Fruit fly (Drosophila melanogaster) whole organism, prepupa: ENCODE results near the gene RfC38.

Experiments used
- CG10631 ChIP-seq: fragments of 200-800 bp; sonication (Bioruptor generic); optimal IDR thresholded peaks from 2 replicates; lab custom pipeline; 2016; ENCODE audit warnings: missing biosample characterization, missing genetic modification characterization
- CG11294 ChIP-seq: fragments of 200-800 bp; sonication (Bioruptor generic); IDR thresholded peaks from 2 replicates; pipeline ENCODE4 v1.3.6; 2022; ENCODE audit warnings: missing biosample characterization, missing genetic modification characterization
- CG11762 ChIP-seq: fragments of 200-800 bp; sonication (Bioruptor generic); optimal IDR thresholded peaks from 3 replicates; lab custom pipeline; 2016; ENCODE audit warnings: missing biosample characterization, missing genetic modification characterization; ENCODE audit not compliant: insufficient read depth
- CG11902 ChIP-seq: fragments of 200-800 bp; sonication (Bioruptor generic); optimal IDR thresholded peaks from 3 replicates; lab custom pipeline; 2016; ENCODE audit warnings: missing biosample characterization, missing genetic modification characterization
- CG15336 ChIP-seq: fragments of 200-800 bp; sonication (Bioruptor generic); IDR thresholded peaks from 2 replicates; pipeline ENCODE4 v1.3.6; 2022; ENCODE audit warnings: missing biosample characterization, missing genetic modification characterization
- CG1621 ChIP-seq: fragments of 200-800 bp; sonication (Bioruptor generic); optimal IDR thresholded peaks from 3 replicates; lab custom pipeline; 2018; ENCODE audit warnings: missing biosample characterization, mild to moderate bottlenecking, missing genetic modification characterization
- CG3032 ChIP-seq: fragments of 200-800 bp; optimal IDR thresholded peaks from 2 replicates; lab custom pipeline; 2019; ENCODE audit warnings: missing biosample characterization, mild to moderate bottlenecking, missing genetic modification characterization, moderate library complexity
- CG31627 ChIP-seq: fragments of 200-800 bp; sonication (Bioruptor generic); optimal IDR thresholded peaks from 3 replicates; lab custom pipeline; 2016; ENCODE audit warnings: missing biosample characterization, missing genetic modification characterization
- CG34406 ChIP-seq: fragments of 200-800 bp; sonication (Bioruptor generic); optimal IDR thresholded peaks from 3 replicates; lab custom pipeline; 2016; ENCODE audit warnings: missing biosample characterization, missing genetic modification characterization
- CG4318 ChIP-seq: fragments of 200-800 bp; sonication (Bioruptor generic); optimal IDR thresholded peaks from 3 replicates; lab custom pipeline; 2017; ENCODE audit warnings: missing biosample characterization, mild to moderate bottlenecking, missing genetic modification characterization
- CG6163 ChIP-seq: fragments of 200-800 bp; sonication (Bioruptor generic); IDR thresholded peaks from 3 replicates; pipeline ENCODE4 v1.3.6; 2022; ENCODE audit warnings: missing biosample characterization, missing genetic modification characterization
- CG6792 ChIP-seq: fragments of 200-800 bp; sonication (Bioruptor generic); optimal IDR thresholded peaks from 3 replicates; lab custom pipeline; 2016; ENCODE audit warnings: missing biosample characterization, missing genetic modification characterization
- CG6854 ChIP-seq: fragments of 200-800 bp; sonication (Bioruptor generic); optimal IDR thresholded peaks from 2 replicates; lab custom pipeline; 2017; ENCODE audit warnings: missing biosample characterization, mild to moderate bottlenecking, missing genetic modification characterization
- CG7368 ChIP-seq: fragments of 200-800 bp; sonication (Bioruptor generic); optimal IDR thresholded peaks from 3 replicates; lab custom pipeline; 2016; ENCODE audit warnings: missing biosample characterization, missing genetic modification characterization
- CG8319 ChIP-seq: fragments of 200-800 bp; sonication (Bioruptor generic); optimal IDR thresholded peaks from 3 replicates; lab custom pipeline; 2016; ENCODE audit warnings: missing biosample characterization, missing genetic modification characterization
- CG9139 ChIP-seq: fragments of 200-800 bp; sonication (Bioruptor generic); optimal IDR thresholded peaks from 3 replicates; lab custom pipeline; 2017; ENCODE audit warnings: missing biosample characterization, mild to moderate bottlenecking, missing genetic modification characterization
- Eip75B ChIP-seq: fragments of 200-800 bp; sonication (Bioruptor generic); optimal IDR thresholded peaks from 3 replicates; lab custom pipeline; 2016; ENCODE audit warnings: missing biosample characterization, missing genetic modification characterization
- Eip78C ChIP-seq: fragments of 200-800 bp; sonication (Bioruptor generic); peaks from one replicate; lab custom pipeline; 2016; ENCODE audit warnings: missing biosample characterization, missing genetic modification characterization
- Eip93F ChIP-seq: fragments of 200-800 bp; sonication (Bioruptor generic); optimal IDR thresholded peaks from 2 replicates; lab custom pipeline; 2016; ENCODE audit warnings: missing biosample characterization, mild to moderate bottlenecking, missing genetic modification characterization
- Hr38 ChIP-seq: sonication (Bioruptor generic); optimal IDR thresholded peaks from 2 replicates; lab custom pipeline; 2016; ENCODE audit warnings: missing biosample characterization, missing genetic modification characterization
- Hr39 ChIP-seq: fragments of 200-800 bp; sonication (Bioruptor generic); optimal IDR thresholded peaks from 2 replicates; lab custom pipeline; 2016; ENCODE audit warnings: missing biosample characterization, missing genetic modification characterization
- Hr4 ChIP-seq: fragments of 200-800 bp; sonication (Bioruptor generic); optimal IDR thresholded peaks from 3 replicates; lab custom pipeline; 2016; ENCODE audit warnings: missing biosample characterization, missing genetic modification characterization
- Lpt ChIP-seq: fragments of 200-800 bp; sonication (Bioruptor generic); optimal IDR thresholded peaks from 3 replicates; lab custom pipeline; 2016; ENCODE audit warnings: missing biosample characterization, missing genetic modification characterization
- Met ChIP-seq: fragments of 200-800 bp; sonication (Bioruptor generic); optimal IDR thresholded peaks from 3 replicates; lab custom pipeline; 2016; ENCODE audit warnings: missing biosample characterization, missing genetic modification characterization
- OdsH ChIP-seq: fragments of 200-800 bp; sonication (Bioruptor generic); optimal IDR thresholded peaks from 3 replicates; lab custom pipeline; 2016; ENCODE audit warnings: missing biosample characterization, missing genetic modification characterization
- Sox15 ChIP-seq: fragments of 200-800 bp; sonication (Bioruptor generic); optimal IDR thresholded peaks from 3 replicates; lab custom pipeline; 2016; ENCODE audit warnings: missing biosample characterization, missing genetic modification characterization
- achi ChIP-seq: fragments of 200-800 bp; sonication (Bioruptor generic); optimal IDR thresholded peaks from 3 replicates; lab custom pipeline; 2016; ENCODE audit warnings: missing biosample characterization, missing genetic modification characterization
- acj6 ChIP-seq: fragments of 200-800 bp; sonication (Bioruptor generic); optimal IDR thresholded peaks from 3 replicates; lab custom pipeline; 2016; ENCODE audit warnings: missing biosample characterization, missing genetic modification characterization
- cyc ChIP-seq: fragments of 200-800 bp; sonication (Bioruptor generic); optimal IDR thresholded peaks from 3 replicates; lab custom pipeline; 2016; ENCODE audit warnings: missing biosample characterization, missing genetic modification characterization
- dac ChIP-seq: fragments of 200-800 bp; sonication (Bioruptor generic); optimal IDR thresholded peaks from 2 replicates; lab custom pipeline; 2017; ENCODE audit warnings: missing biosample characterization, mild to moderate bottlenecking, missing genetic modification characterization
- dsx ChIP-seq: fragments of 200-800 bp; optimal IDR thresholded peaks from 3 replicates; lab custom pipeline; 2019; ENCODE audit warnings: missing biosample characterization, mild to moderate bottlenecking, missing genetic modification characterization, moderate library complexity; ENCODE audit not compliant: poor library complexity, severe bottlenecking
- esn ChIP-seq: fragments of 200-800 bp; sonication (Bioruptor generic); optimal IDR thresholded peaks from 2 replicates; lab custom pipeline; 2016; ENCODE audit warnings: missing biosample characterization, mild to moderate bottlenecking, missing genetic modification characterization, moderate library complexity
- fd59A ChIP-seq: fragments of 200-800 bp; sonication (Bioruptor generic); optimal IDR thresholded peaks from 2 replicates; lab custom pipeline; 2017; ENCODE audit warnings: missing biosample characterization, mild to moderate bottlenecking, missing genetic modification characterization, missing genetic modification reagents
- fd85E ChIP-seq: fragments of 200-800 bp; sonication (Bioruptor generic); optimal IDR thresholded peaks from 3 replicates; lab custom pipeline; 2016; ENCODE audit warnings: missing biosample characterization, missing genetic modification characterization
- fkh ChIP-seq: fragments of 200-800 bp; sonication (Bioruptor generic); optimal IDR thresholded peaks from 3 replicates; lab custom pipeline; 2017; ENCODE audit warnings: missing biosample characterization, mild to moderate bottlenecking, missing genetic modification characterization, moderate library complexity
- lz ChIP-seq: fragments of 200-800 bp; sonication (Bioruptor generic); optimal IDR thresholded peaks from 3 replicates; lab custom pipeline; 2016; ENCODE audit warnings: missing biosample characterization, missing genetic modification characterization
- net ChIP-seq: fragments of 200-800 bp; sonication (Bioruptor generic); optimal IDR thresholded peaks from 3 replicates; lab custom pipeline; 2016; ENCODE audit warnings: missing biosample characterization, missing genetic modification characterization
- pdm3 ChIP-seq: fragments of 200-800 bp; sonication (Bioruptor generic); optimal IDR thresholded peaks from 3 replicates; lab custom pipeline; 2016; ENCODE audit warnings: missing biosample characterization, missing genetic modification characterization
- salr ChIP-seq, 2 experiments: fragments of 200-800 bp; sonication (Bioruptor generic); optimal IDR thresholded peaks; 3 replicates each; lab custom pipeline; 2016 to 2018; ENCODE audit warnings: missing biosample characterization in 2 of 2, missing genetic modification characterization in 2 of 2, mild to moderate bottlenecking in 1 of 2
- svp ChIP-seq: fragments of 200-800 bp; sonication (Bioruptor generic); peaks from one replicate; lab custom pipeline; 2016; ENCODE audit warnings: missing biosample characterization, missing genetic modification characterization
- topi ChIP-seq: fragments of 200-800 bp; sonication (Bioruptor generic); optimal IDR thresholded peaks from 3 replicates; lab custom pipeline; 2016; ENCODE audit warnings: missing biosample characterization, missing genetic modification characterization

The RfC38 gene

dm6 chr2L:11136093-11136492 is 5.6 kb upstream of the RfC38 start, which contains the start of gene hgo:
Gene hgo (plus strand): TSS chr2L:11136393.
- TF ChIP-seq Hr39 (no peak), CG4318 (GFP tag; lab: Kevin White, UChicago) (no peak), Eip78C (GFP tag; lab: Kevin White, UChicago) (no peak), CG11294 (GFP tag; lab: Robert Waterston, UW) (no peak), dsx (GFP tag; lab: Kevin White, UChicago) (no peak), CG6854 (no peak), CG15336 (GFP tag; lab: Robert Waterston, UW) (no peak), CG1621 (tag; lab: Kevin White, UChicago) (no peak), CG7368 (GFP tag; lab: Kevin White, UChicago) (no peak), cyc (no peak), net (GFP tag; lab: Kevin White, UChicago) (no peak), OdsH (GFP tag; lab: Kevin White, UChicago) (no peak), fd59A (no peak), Hr38 (no peak), Eip93F (GFP tag; lab: Kevin White, UChicago) (no peak), acj6 (no peak), CG9139 (GFP tag; lab: Kevin White, UChicago) (no peak), CG3032 (no peak)

- TF ChIP-seq acj6: no peak
- TF ChIP-seq CG31627: peak; percentile 87
- TF ChIP-seq CG11902 (GFP tag; lab: Kevin White, UChicago): peak; percentile 51
- no peak for TF ChIP-seq OdsH (GFP tag; lab: Kevin White, UChicago)
- peak; percentile 70 for TF ChIP-seq CG6792 (GFP tag; lab: Kevin White, UChicago)
- peak; percentile 88 for TF ChIP-seq Hr39
- TF ChIP-seq achi (GFP tag; lab: Kevin White, UChicago): peak; percentile 81
- TF ChIP-seq dsx (GFP tag; lab: Kevin White, UChicago): no peak
- TF ChIP-seq Sox15 (GFP tag; lab: Kevin White, UChicago): peak; percentile 50
- no peak for TF ChIP-seq Eip75B
- peak; percentile 72 for TF ChIP-seq CG34406 (GFP tag; lab: Kevin White, UChicago)
- peak; percentile 67 for TF ChIP-seq CG8319 (GFP tag; lab: Kevin White, UChicago)
- TF ChIP-seq lz: peak; percentile 86
- TF ChIP-seq cyc: peak; percentile 84
- TF ChIP-seq CG6163 (GFP tag; lab: Robert Waterston, UW): peak; percentile 63; the same call in 1 of the 3 replicates
- peak; percentile 68 for TF ChIP-seq CG1621 (tag; lab: Kevin White, UChicago)
- TF ChIP-seq topi (GFP tag; lab: Kevin White, UChicago): peak; percentile 84
- no peak for TF ChIP-seq fkh (GFP tag; lab: Kevin White, UChicago)
- TF ChIP-seq Hr4 (GFP tag; lab: Kevin White, UChicago): no peak
- TF ChIP-seq fd85E: no peak
- TF ChIP-seq svp (GFP tag; lab: Kevin White, UChicago): no peak
- 0 out of 2 replicates have a peak, but pooled peaks have one; percentile 48 for TF ChIP-seq CG11294 (GFP tag; lab: Robert Waterston, UW)
- peak; percentile 58 for TF ChIP-seq CG11762 (GFP tag; lab: Kevin White, UChicago)
- peak; percentile 59 for TF ChIP-seq CG15336 (GFP tag; lab: Robert Waterston, UW)
- peak; percentile 62 for TF ChIP-seq Hr38
- no peak for TF ChIP-seq Met (GFP tag; lab: Kevin White, UChicago)
- no peak for TF ChIP-seq CG7368 (GFP tag; lab: Kevin White, UChicago)
- peak; percentile 87 for TF ChIP-seq esn
- no peak for TF ChIP-seq dac
- TF ChIP-seq Eip93F (GFP tag; lab: Kevin White, UChicago): peak; percentile 31
- no peak for TF ChIP-seq pdm3 (GFP tag; lab: Kevin White, UChicago)
- TF ChIP-seq, all 60 proteins: peak for 19
Observed at dm6 chr2L:11123499-11123898, 6.9 kb downstream of the RfC38 start, which contains the start of the genes Csl4 and Nup160. Gene Csl4 (minus strand): TSS chr2L:11123567. Gene Nup160 (plus strand): TSS chr2L:11123777.

- no peak for TF ChIP-seq salr (GFP tag; optimal IDR thresholded peaks at IDR 0.05; lab: Kevin White, UChicago)
- no peak for TF ChIP-seq pdm3 (GFP tag; lab: Kevin White, UChicago)
- no peak for TF ChIP-seq CG7368 (GFP tag; lab: Kevin White, UChicago)
- no peak for TF ChIP-seq dac
- TF ChIP-seq dsx (GFP tag; lab: Kevin White, UChicago): no peak
- no peak for TF ChIP-seq svp (GFP tag; lab: Kevin White, UChicago)
- no peak for TF ChIP-seq CG10631 (GFP tag; lab: Kevin White, UChicago)
- TF ChIP-seq net (GFP tag; lab: Kevin White, UChicago): no peak
- TF ChIP-seq CG6854: no peak
- TF ChIP-seq Lpt (GFP tag; lab: Kevin White, UChicago): no peak
- TF ChIP-seq Met (GFP tag; lab: Kevin White, UChicago): no peak
- TF ChIP-seq topi (GFP tag; lab: Kevin White, UChicago): no peak
- no peak for TF ChIP-seq OdsH (GFP tag; lab: Kevin White, UChicago)
- no peak for TF ChIP-seq Hr39
- TF ChIP-seq lz: no peak
- TF ChIP-seq acj6: no peak
Observed at dm6 chr2L:11121614-11122013, 8.8 kb downstream of the RfC38 start, which contains the start of gene Dnaaf4. Gene Dnaaf4 (minus strand): TSS chr2L:11121714.
